Worm (Caenorhabditis elegans): ENCODE measurements around the gene K09H11.15.

DNA sequence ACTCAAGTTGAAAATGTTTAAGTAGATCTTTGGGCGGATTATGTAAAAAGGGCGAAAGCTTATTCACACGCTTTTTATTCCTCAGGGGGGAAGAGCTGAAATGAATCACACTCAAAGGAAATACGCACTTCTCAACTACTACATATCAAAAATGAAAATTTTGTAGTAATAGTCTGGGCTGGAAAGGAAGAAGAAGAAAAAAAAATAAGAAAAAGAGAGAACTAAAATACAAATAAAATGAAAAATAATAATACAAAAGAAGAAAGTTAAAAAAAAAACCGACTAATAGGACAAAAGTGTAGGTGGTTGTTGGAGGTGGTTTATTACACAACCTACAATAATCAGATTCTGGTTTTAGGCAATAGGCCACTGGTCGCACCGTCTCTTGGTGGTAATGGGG lies 5.4 kb upstream of the K09H11.15 start, which contains the start of gene K09H11.6:
- TF ChIP-seq tra-4 (tag; optimal IDR thresholded peaks at IDR 0.05) (no peak), ceh-13 (GFP tag; optimal IDR thresholded peaks at IDR 0.05) (no peak), F13C5.2 (tag; optimal IDR thresholded peaks at IDR 0.05) (no peak), ets-7 (tag; optimal IDR thresholded peaks at IDR 0.05) (no peak), sea-1 (GFP tag; conservative IDR thresholded peaks at IDR 0.05) (no peak), hmbx-1 (tag; optimal IDR thresholded peaks at IDR 0.05) (no peak), ceh-36 (tag; optimal IDR thresholded peaks at IDR 0.05) (no peak), ama-1 (optimal IDR thresholded peaks at IDR 0.05) (no peak), tbx-11 (GFP tag; IDR thresholded peaks at IDR 0.05) (no peak), tbx-37 (GFP tag; conservative IDR thresholded peaks at IDR 0.05) (no peak), hmg-4 (GFP tag; optimal IDR thresholded peaks at IDR 0.05) (no peak), aly-1 (tag; optimal IDR thresholded peaks at IDR 0.05) (no peak)
